Fruit fly (Drosophila melanogaster): ENCODE data around the gene Pfdn4.
A peak's percentile ranks its signal among the peaks of the same experiment; 100 is the strongest.

The Pfdn4 gene

DNA sequence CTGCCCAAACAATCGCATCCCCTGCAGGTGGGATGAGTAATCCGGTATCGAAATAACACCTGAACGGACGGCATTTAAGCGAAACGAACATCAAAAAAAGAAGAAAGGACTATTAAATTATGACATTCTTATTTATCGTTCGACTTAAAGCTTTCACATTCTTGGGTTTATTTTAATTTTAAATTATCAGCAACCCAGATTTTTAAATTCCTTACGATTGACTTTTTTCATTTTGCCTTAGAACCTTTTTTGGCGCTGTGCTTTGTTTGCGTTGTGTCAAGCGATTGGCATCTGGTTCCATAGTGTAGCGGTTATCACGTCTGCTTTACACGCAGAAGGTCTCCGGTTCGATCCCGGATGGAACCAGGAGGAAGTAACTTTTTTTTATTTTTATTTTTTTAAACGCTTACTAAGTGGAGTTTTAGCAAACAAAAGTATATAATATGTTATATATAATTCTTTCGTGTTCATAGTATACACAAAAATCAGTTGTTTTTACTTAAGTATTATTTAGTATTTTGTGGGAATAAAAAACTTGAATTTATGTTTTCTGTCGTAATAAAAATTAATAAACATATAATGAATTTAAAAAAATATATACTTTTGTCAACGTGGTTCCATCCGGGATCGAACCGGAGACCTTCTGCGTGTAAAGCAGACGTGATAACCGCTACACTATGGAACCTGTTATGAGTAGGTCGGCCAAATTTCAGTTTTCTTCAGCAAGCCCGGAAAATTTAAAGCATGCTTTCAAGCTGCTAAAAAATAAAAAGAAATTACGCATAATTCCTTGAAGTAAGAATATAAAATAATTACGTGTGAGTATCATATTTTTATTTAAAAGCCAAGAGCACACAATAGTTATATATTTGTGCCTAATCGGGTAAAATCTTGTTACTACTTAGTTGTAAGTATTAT, 11.5 kb downstream of the Pfdn4 start:
- TF ChIP-seq CG32264 (GFP tag; optimal IDR thresholded peaks at IDR 0.05) (no peak), dmrt93B (GFP tag; optimal IDR thresholded peaks at IDR 0.05) (no peak), sage (GFP tag; optimal IDR thresholded peaks at IDR 0.05) (peak; percentile 7), h (GFP tag; optimal IDR thresholded peaks at IDR 0.05) (no peak)

DNA sequence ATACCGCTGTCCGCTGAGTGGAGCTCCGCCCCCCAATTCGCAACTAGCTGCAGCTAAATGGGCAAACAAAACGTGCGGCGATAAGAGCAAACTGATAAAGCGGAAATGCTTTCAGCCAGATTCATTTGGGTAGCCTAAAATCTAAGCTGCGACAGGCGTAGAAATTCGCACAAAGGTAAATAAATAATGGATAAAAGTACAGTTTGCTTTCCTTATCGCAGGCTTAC, 12.1 kb downstream of the Pfdn4 start, which contains the start of gene lama:
lama (minus strand) TSS at position 101 of the 227 bp plus-strand sequence.
- TF ChIP-seq Hnf4 (GFP tag; optimal IDR thresholded peaks at IDR 0.05): no peak
- TF ChIP-seq N (GFP tag; optimal IDR thresholded peaks at IDR 0.05): no peak
- no peak for TF ChIP-seq Hr83 (GFP tag; optimal IDR thresholded peaks at IDR 0.05; ENCODE audit: poor library complexity, severe bottlenecking)
- TF ChIP-seq rgr (GFP tag; optimal IDR thresholded peaks at IDR 0.05): no peak
- no peak for TF ChIP-seq woc (GFP tag; optimal IDR thresholded peaks at IDR 0.05)
- TF ChIP-seq Hr78 (GFP tag; optimal IDR thresholded peaks at IDR 0.05): no peak
- TF ChIP-seq Jra (GFP tag; optimal IDR thresholded peaks at IDR 0.05): no peak

DNA sequence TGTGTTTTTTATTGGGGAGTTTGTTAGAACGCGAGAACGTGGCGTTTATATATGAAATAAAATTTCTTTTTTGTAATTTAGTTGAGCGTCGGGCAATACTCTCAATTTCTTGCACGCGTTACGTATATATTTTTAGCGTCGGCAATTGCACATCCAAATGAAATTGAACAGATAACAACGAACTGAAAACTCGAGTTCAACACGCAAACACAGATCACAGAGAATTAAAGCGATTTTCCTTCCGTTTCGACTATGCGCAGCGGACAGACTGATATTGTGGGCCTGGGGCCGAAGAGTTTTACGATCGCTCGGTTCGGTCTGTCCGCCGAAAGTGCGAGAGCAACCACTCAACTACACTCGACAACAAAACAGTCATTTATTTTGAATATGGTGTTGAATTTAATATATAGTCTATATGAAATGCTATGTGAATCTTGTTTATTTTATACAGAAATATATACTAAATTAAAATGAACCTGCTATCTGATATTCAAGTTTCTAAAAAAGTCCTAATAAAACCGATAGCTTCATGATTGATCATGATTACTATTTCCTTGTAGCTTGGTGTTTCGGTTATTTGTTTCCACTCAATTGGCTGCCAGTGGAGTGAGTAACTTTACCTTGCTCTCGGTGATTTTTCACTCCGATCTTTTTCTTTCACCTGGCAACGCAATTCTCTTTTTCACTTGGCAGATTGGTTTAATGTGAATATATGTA, 12.6 kb downstream of the Pfdn4 start, which contains the start of gene CG46456:
CG46456 (minus strand) TSS at position 273 of the 717 bp plus-strand sequence.
- TF ChIP-seq CG32264 (GFP tag; optimal IDR thresholded peaks at IDR 0.05): peak; percentile 58
- peak; percentile 98 for TF ChIP-seq Sp1 (GFP tag; optimal IDR thresholded peaks at IDR 0.05)
- no peak for TF ChIP-seq jim (GFP tag; optimal IDR thresholded peaks at IDR 0.05)
- no peak for TF ChIP-seq tai (GFP tag; optimal IDR thresholded peaks at IDR 0.05)
- TF ChIP-seq woc (GFP tag; optimal IDR thresholded peaks at IDR 0.05): peak; percentile 71
- peak; percentile 92 for TF ChIP-seq ey (GFP tag; optimal IDR thresholded peaks at IDR 0.05)
- TF ChIP-seq CG9705 (GFP tag; optimal IDR thresholded peaks at IDR 0.05): peak; percentile 93
- TF ChIP-seq dsf (GFP tag; optimal IDR thresholded peaks at IDR 0.05; ENCODE audit: borderline replicate concordance): peak; percentile 65
- TF ChIP-seq Dfd (GFP tag; optimal IDR thresholded peaks at IDR 0.05): peak; percentile 77
- TF ChIP-seq OdsH (GFP tag; optimal IDR thresholded peaks at IDR 0.05): peak; percentile 97
- peak; percentile 87 for TF ChIP-seq dmrt93B (GFP tag; optimal IDR thresholded peaks at IDR 0.05)
- peak; percentile 96 for TF ChIP-seq brk (GFP tag; optimal IDR thresholded peaks at IDR 0.05)
- peak; percentile 52 for TF ChIP-seq Jra (GFP tag; optimal IDR thresholded peaks at IDR 0.05)
- TF ChIP-seq pan (optimal IDR thresholded peaks at IDR 0.05): no peak
- TF ChIP-seq rgr (GFP tag; optimal IDR thresholded peaks at IDR 0.05): peak; percentile 96
- TF ChIP-seq psq (GFP tag; optimal IDR thresholded peaks at IDR 0.05): peak; percentile 92
- TF ChIP-seq Dif (GFP tag; optimal IDR thresholded peaks at IDR 0.05; ENCODE audit: partially characterized antibody): no peak
- no peak for TF ChIP-seq Hr83 (GFP tag; optimal IDR thresholded peaks at IDR 0.05; ENCODE audit: poor library complexity, severe bottlenecking)
- peak; percentile 94 for TF ChIP-seq fru (GFP tag; optimal IDR thresholded peaks at IDR 0.05)
- TF ChIP-seq Hr78 (GFP tag; optimal IDR thresholded peaks at IDR 0.05): no peak
- peak; percentile 91 for TF ChIP-seq sv (GFP tag; optimal IDR thresholded peaks at IDR 0.05)
- TF ChIP-seq usp (GFP tag; optimal IDR thresholded peaks at IDR 0.05): no peak
- peak in 1 of 2 experiments; percentile 96 for TF ChIP-seq foxo (GFP tag; optimal IDR thresholded peaks at IDR 0.05)
- TF ChIP-seq Mio (GFP tag; optimal IDR thresholded peaks at IDR 0.05): peak; percentile 35
- TF ChIP-seq dl (GFP tag; optimal IDR thresholded peaks at IDR 0.05; ENCODE audit: insufficient read depth in 1 of 2, partially characterized antibody in 2 of 2): peak; percentile 2 to 39
- no peak for TF ChIP-seq lola (GFP tag; optimal IDR thresholded peaks at IDR 0.05)
- no peak for TF ChIP-seq Vsx2 (GFP tag; optimal IDR thresholded peaks at IDR 0.05; ENCODE audit: partially characterized antibody)
- TF ChIP-seq N (GFP tag; optimal IDR thresholded peaks at IDR 0.05): no peak
- peak; percentile 95 for TF ChIP-seq sage (GFP tag; optimal IDR thresholded peaks at IDR 0.05)
- peak; percentile 89 for TF ChIP-seq Hnf4 (GFP tag; optimal IDR thresholded peaks at IDR 0.05)
- peak; percentile 92 for TF ChIP-seq br (GFP tag; optimal IDR thresholded peaks at IDR 0.05)
- peak; percentile 86 for TF ChIP-seq Rel (GFP tag; optimal IDR thresholded peaks at IDR 0.05)
- TF ChIP-seq Rel (tag; optimal IDR thresholded peaks at IDR 0.05): peak; percentile 86
- TF ChIP-seq CrebA (GFP tag; optimal IDR thresholded peaks at IDR 0.05; ENCODE audit: borderline replicate concordance): no peak
- TF ChIP-seq h (GFP tag; optimal IDR thresholded peaks at IDR 0.05): peak; percentile 97
- peak; percentile 96 for TF ChIP-seq HLH106 (tag; optimal IDR thresholded peaks at IDR 0.05)
- no peak for TF ChIP-seq Abd-B (GFP tag; optimal IDR thresholded peaks at IDR 0.05)
- no peak for TF ChIP-seq GATAd (GFP tag; optimal IDR thresholded peaks at IDR 0.05)
- TF ChIP-seq Myc (optimal IDR thresholded peaks at IDR 0.05): no peak

All from whole organism, wandering third instar larva.